Fruit fly (Drosophila melanogaster) whole organism, embryonic: ENCODE results near the gene Wnt6.

Experiments used
- B-H2 ChIP-seq: fragments of 200-800 bp; sonication (Bioruptor generic); optimal IDR thresholded peaks from 2 replicates; lab custom pipeline; 2018; ENCODE audit warnings: missing biosample characterization, mild to moderate bottlenecking, missing genetic modification characterization
- Bdp1 ChIP-seq: fragments of 200-800 bp; sonication (Bioruptor generic); optimal IDR thresholded peaks from 3 replicates; lab custom pipeline; 2016; ENCODE audit warnings: missing biosample characterization, missing genetic modification characterization
- C15 ChIP-seq: fragments of 200-800 bp; sonication (Bioruptor generic); IDR thresholded peaks from 3 replicates; pipeline ENCODE4 v1.3.6; 2022; ENCODE audit warnings: missing biosample characterization, missing genetic modification characterization
- CG11093 ChIP-seq: fragments of 200-800 bp; sonication (Bioruptor generic); IDR thresholded peaks from 3 replicates; pipeline ENCODE4 v1.3.6; 2022; ENCODE audit warnings: missing biosample characterization, missing genetic modification characterization
- CG11723 ChIP-seq: fragments of 200-800 bp; sonication (Bioruptor generic); optimal IDR thresholded peaks from 2 replicates; lab custom pipeline; 2017; ENCODE audit warnings: missing biosample characterization, mild to moderate bottlenecking, missing genetic modification characterization
- CG12769 ChIP-seq: fragments of 200-800 bp; sonication (Bioruptor generic); optimal IDR thresholded peaks from 2 replicates; lab custom pipeline; 2019; ENCODE audit warnings: missing biosample characterization, mild to moderate bottlenecking, missing genetic modification characterization, moderate library complexity
- CG13624 ChIP-seq: fragments of 200-800 bp; sonication (Bioruptor generic); optimal IDR thresholded peaks from 2 replicates; lab custom pipeline; 2016; ENCODE audit warnings: missing biosample characterization, missing genetic modification characterization
- CG14014 ChIP-seq: fragments of 200-800 bp; sonication (Bioruptor generic); IDR thresholded peaks from 2 replicates; pipeline ENCODE4 v1.3.6; 2022; ENCODE audit warnings: missing biosample characterization, missing genetic modification characterization
- CG14965 ChIP-seq: fragments of 200-800 bp; sonication (Bioruptor generic); optimal IDR thresholded peaks from 2 replicates; lab custom pipeline; 2016; ENCODE audit warnings: missing biosample characterization, missing genetic modification characterization, borderline replicate concordance
- CG15269 ChIP-seq: fragments of 200-800 bp; sonication (Bioruptor generic); optimal IDR thresholded peaks from 2 replicates; lab custom pipeline; 2018; ENCODE audit warnings: missing biosample characterization, mild to moderate bottlenecking, missing genetic modification characterization, moderate library complexity
- CG15601 ChIP-seq: fragments of 200-800 bp; sonication (Bioruptor generic); optimal IDR thresholded peaks from 3 replicates; lab custom pipeline; 2019; ENCODE audit warnings: missing biosample characterization, mild to moderate bottlenecking, missing genetic modification characterization, moderate library complexity
- CG15696 ChIP-seq: fragments of 200-800 bp; sonication (Bioruptor generic); optimal IDR thresholded peaks from 2 replicates; lab custom pipeline; 2019; ENCODE audit warnings: missing biosample characterization, mild to moderate bottlenecking, missing genetic modification characterization, moderate library complexity
- CG1602 ChIP-seq: fragments of 200-800 bp; sonication (Bioruptor generic); optimal IDR thresholded peaks from 3 replicates; lab custom pipeline; 2016; ENCODE audit warnings: missing biosample characterization, missing genetic modification characterization
- CG17385 ChIP-seq: fragments of 200-800 bp; sonication (Bioruptor generic); optimal IDR thresholded peaks from 3 replicates; lab custom pipeline; 2018; ENCODE audit warnings: missing biosample characterization, mild to moderate bottlenecking, missing genetic modification characterization
- CG3407 ChIP-seq: fragments of 200-800 bp; sonication (Bioruptor generic); optimal IDR thresholded peaks from 2 replicates; lab custom pipeline; 2018; ENCODE audit warnings: missing biosample characterization, mild to moderate bottlenecking, missing genetic modification characterization
- CG4282 ChIP-seq: fragments of 200-800 bp; sonication (Bioruptor generic); optimal IDR thresholded peaks from 2 replicates; lab custom pipeline; 2016; ENCODE audit warnings: missing biosample characterization, missing genetic modification characterization
- CG4730 ChIP-seq: fragments of 200-800 bp; sonication (Bioruptor generic); IDR thresholded peaks from 2 replicates; pipeline ENCODE4 v1.3.6; 2022; ENCODE audit warnings: missing biosample characterization, missing genetic modification characterization
- CG7987 ChIP-seq: fragments of 200-800 bp; sonication (Bioruptor generic); optimal IDR thresholded peaks from 2 replicates; lab custom pipeline; 2018; ENCODE audit warnings: missing biosample characterization, mild to moderate bottlenecking, missing genetic modification characterization, moderate library complexity
- CG8478 ChIP-seq: fragments of >200 bp; optimal IDR thresholded peaks from 2 replicates; lab custom pipeline; 2018
- CG8944 ChIP-seq: fragments of 200-800 bp; sonication (Bioruptor generic); optimal IDR thresholded peaks from 3 replicates; lab custom pipeline; 2016; ENCODE audit warnings: missing biosample characterization, missing genetic modification characterization
- Dbx ChIP-seq: fragments of 200-800 bp; sonication (Bioruptor generic); IDR thresholded peaks from 3 replicates; pipeline ENCODE4 v1.3.6; 2022; ENCODE audit warnings: missing biosample characterization, missing genetic modification characterization
- Dek ChIP-seq: fragments of 200-800 bp; sonication (Bioruptor generic); optimal IDR thresholded peaks from 3 replicates; lab custom pipeline; 2019; ENCODE audit warnings: missing biosample characterization, mild to moderate bottlenecking, missing genetic modification characterization, moderate library complexity
- Doc2 ChIP-seq: fragments of 200-800 bp; sonication (Bioruptor generic); IDR thresholded peaks from 2 replicates; pipeline ENCODE4 v1.3.6; 2022; ENCODE audit warnings: missing biosample characterization, missing genetic modification characterization
- Dp ChIP-seq: fragments of 200-800 bp; sonication (Bioruptor generic); optimal IDR thresholded peaks from 2 replicates; lab custom pipeline; 2018; ENCODE audit warnings: missing biosample characterization, mild to moderate bottlenecking, missing genetic modification characterization, moderate library complexity
- ERR ChIP-seq: fragments of 200-800 bp; sonication (Bioruptor generic); optimal IDR thresholded peaks from 2 replicates; lab custom pipeline; 2016; ENCODE audit warnings: missing biosample characterization, missing genetic modification characterization
- Elba2 ChIP-seq: fragments of 200-800 bp; sonication (Bioruptor generic); optimal IDR thresholded peaks from 3 replicates; lab custom pipeline; 2016; ENCODE audit warnings: missing biosample characterization, missing genetic modification characterization
- Hr3 ChIP-seq: fragments of 200-800 bp; sonication (Bioruptor generic); optimal IDR thresholded peaks from 3 replicates; lab custom pipeline; 2016; ENCODE audit warnings: missing biosample characterization, missing genetic modification characterization
- Hr78 ChIP-seq, 2 experiments: fragments of 200-800 bp in 1 of 2; fragments of >200 bp in 1 of 2; sonication (Bioruptor generic) in 1 of 2; optimal IDR thresholded peaks; 2 replicates each; lab custom pipeline; 2017 to 2019; ENCODE audit warnings: missing biosample characterization in 2 of 2, missing genetic modification characterization in 2 of 2, mild to moderate bottlenecking in 1 of 2, moderate library complexity in 1 of 2
- Hsf ChIP-seq: fragments of 200-800 bp; sonication (Bioruptor generic); optimal IDR thresholded peaks from 3 replicates; lab custom pipeline; 2016; ENCODE audit warnings: missing biosample characterization, missing genetic modification characterization
- NK7.1 ChIP-seq: fragments of 200-800 bp; sonication (Bioruptor generic); optimal IDR thresholded peaks from 3 replicates; lab custom pipeline; 2016; ENCODE audit warnings: missing biosample characterization, missing genetic modification characterization
- Nf-YA ChIP-seq: fragments of 200-800 bp; sonication (Bioruptor generic); IDR thresholded peaks from 2 replicates; pipeline ENCODE4 v1.3.6; 2022; ENCODE audit warnings: missing biosample characterization, missing genetic modification characterization
- Ravus ChIP-seq: fragments of 200-800 bp; sonication (Bioruptor generic); IDR thresholded peaks from 2 replicates; pipeline ENCODE4 v1.3.6; 2022; ENCODE audit warnings: missing biosample characterization, missing genetic modification characterization
- Side ChIP-seq: fragments of 200-800 bp; sonication (Bioruptor generic); optimal IDR thresholded peaks from 2 replicates; lab custom pipeline; 2016; ENCODE audit warnings: missing biosample characterization, missing genetic modification characterization
- Sox102F ChIP-seq: fragments of 200-800 bp; sonication (Bioruptor generic); optimal IDR thresholded peaks from 2 replicates; lab custom pipeline; 2018; ENCODE audit warnings: missing biosample characterization, mild to moderate bottlenecking, missing genetic modification characterization, moderate library complexity
- Trl ChIP-seq, 3 experiments: fragments of >200 bp in 2 of 3; fragments of 200-800 bp in 1 of 3; sonication (Bioruptor generic) in 1 of 3; optimal IDR thresholded peaks; 2 replicates in 1 of 3; 3 replicates in 2 of 3; lab custom pipeline; 2016 to 2017; ENCODE audit warnings: missing biosample characterization in 1 of 3, missing genetic modification characterization in 1 of 3
- amos ChIP-seq: fragments of 200-800 bp; sonication (Bioruptor generic); IDR thresholded peaks from 2 replicates; pipeline ENCODE4 v1.3.6; 2022; ENCODE audit warnings: missing biosample characterization, missing genetic modification characterization; ENCODE audit not compliant: partially characterized antibody
- ara ChIP-seq: fragments of 200-800 bp; sonication (Bioruptor generic); IDR thresholded peaks from 2 replicates; pipeline ENCODE4 v1.3.6; 2022; ENCODE audit warnings: missing biosample characterization, missing genetic modification characterization
- chinmo ChIP-seq: fragments of 200-800 bp; sonication (Bioruptor generic); IDR thresholded peaks from 4 replicates; pipeline ENCODE4 v1.3.6; 2022; ENCODE audit warnings: missing biosample characterization, missing genetic modification characterization; ENCODE audit not compliant: partially characterized antibody
- ci ChIP-seq: fragments of 200-800 bp; sonication (Bioruptor generic); IDR thresholded peaks from 3 replicates; pipeline ENCODE4 v1.3.6; 2022; ENCODE audit warnings: missing biosample characterization, missing genetic modification characterization
- dmrt11E ChIP-seq: fragments of 200-800 bp; sonication (Bioruptor generic); optimal IDR thresholded peaks from 3 replicates; lab custom pipeline; 2018; ENCODE audit warnings: missing biosample characterization, mild to moderate bottlenecking, missing genetic modification characterization, moderate library complexity
- hkb ChIP-seq, 2 experiments: fragments of 200-800 bp in 1 of 2; fragments of >200 bp in 1 of 2; sonication (Bioruptor generic) in 1 of 2; IDR thresholded peaks in 1 of 2; optimal IDR thresholded peaks in 1 of 2; 2 replicates each; pipeline versions ENCODE4 v1.3.6 to Lab custom; 2017 to 2022; ENCODE audit warnings: missing biosample characterization in 1 of 2, missing genetic modification characterization in 1 of 2
- lilli ChIP-seq: fragments of 200-800 bp; sonication (Bioruptor generic); optimal IDR thresholded peaks from 3 replicates; lab custom pipeline; 2016; ENCODE audit warnings: missing biosample characterization, missing genetic modification characterization
- maf-S ChIP-seq: fragments of 200-800 bp; sonication (Bioruptor generic); optimal IDR thresholded peaks from 2 replicates; lab custom pipeline; 2016; ENCODE audit warnings: missing biosample characterization, missing genetic modification characterization
- rib ChIP-seq: fragments of 200-800 bp; sonication (Bioruptor generic); IDR thresholded peaks from 2 replicates; pipeline ENCODE4 v1.3.6; 2022; ENCODE audit warnings: missing biosample characterization, missing genetic modification characterization
- run ChIP-seq: fragments of 200-800 bp; sonication (Bioruptor generic); optimal IDR thresholded peaks from 3 replicates; lab custom pipeline; 2018; ENCODE audit warnings: missing biosample characterization, mild to moderate bottlenecking, missing genetic modification characterization
- sc ChIP-seq, 3 experiments: fragments of >200 bp in 2 of 3; fragments of 200-800 bp in 1 of 3; sonication (Bioruptor generic) in 1 of 3; optimal IDR thresholded peaks; 2 replicates in 2 of 3; 3 replicates in 1 of 3; lab custom pipeline; 2017; ENCODE audit warnings: mild to moderate bottlenecking in 1 of 3, missing biosample characterization in 1 of 3, missing genetic modification characterization in 1 of 3, missing genetic modification reagents in 1 of 3
- so ChIP-seq: fragments of 200-800 bp; sonication (Bioruptor generic); IDR thresholded peaks from 3 replicates; pipeline ENCODE4 v1.3.6; 2022; ENCODE audit warnings: missing biosample characterization, missing genetic modification characterization
- tin ChIP-seq: fragments of 200-800 bp; sonication (Bioruptor generic); optimal IDR thresholded peaks from 3 replicates; lab custom pipeline; 2016; ENCODE audit warnings: missing biosample characterization, missing genetic modification characterization
- tio ChIP-seq: fragments of 200-800 bp; sonication (Bioruptor generic); optimal IDR thresholded peaks from 2 replicates; lab custom pipeline; 2017; ENCODE audit warnings: missing biosample characterization, missing genetic modification characterization, inconsistent platforms

Wnt6 gene

dm6 chr2L:7339392-7340014 lies 6.0 kb downstream of the Wnt6 start (continued):
- TF ChIP-seq hkb (optimal IDR thresholded peaks at IDR 0.05; lab: Kevin White, UChicago), result no peak
- TF ChIP-seq hkb (GFP tag; IDR thresholded peaks at IDR 0.05; lab: Robert Waterston, UW), result no peak; the same call in 1 of the 2 replicates
- no peak for TF ChIP-seq CG11723 (GFP tag; lab: Kevin White, UChicago)
- TF ChIP-seq Bdp1 (GFP tag; lab: Kevin White, UChicago), result no peak
- TF ChIP-seq B-H2 (GFP tag; lab: Kevin White, UChicago), result no peak
- peak; percentile 1 for TF ChIP-seq CG14965 (GFP tag; lab: Kevin White, UChicago)
- TF ChIP-seq dmrt11E (tag; lab: Kevin White, UChicago), result peak; percentile 67
- TF ChIP-seq Dek (tag; lab: Kevin White, UChicago), result no peak
- TF ChIP-seq CG3407, result peak; percentile 2
- peak; percentile 22 for TF ChIP-seq CG15601 (tag; lab: Kevin White, UChicago)
- no peak for TF ChIP-seq lilli
- no peak for TF ChIP-seq Side (GFP tag; lab: Kevin White, UChicago)
- no peak for TF ChIP-seq C15 (GFP tag; lab: Robert Waterston, UW)
- TF ChIP-seq CG7987, result peak; percentile 33
- no peak for TF ChIP-seq CG8478 (lab: Kevin White, UChicago)
- TF ChIP-seq CG15269 (tag; lab: Kevin White, UChicago), result no peak
- TF ChIP-seq Dp (GFP tag; lab: Kevin White, UChicago), result no peak
- no peak for TF ChIP-seq Nf-YA (GFP tag; lab: Robert Waterston, UW)
- peak; percentile 25 for TF ChIP-seq CG8944 (GFP tag; lab: Kevin White, UChicago)
- TF ChIP-seq tio (GFP tag; lab: Kevin White, UChicago), result peak; percentile 34
- TF ChIP-seq CG4730 (GFP tag; lab: Robert Waterston, UW), result no peak
- no peak for TF ChIP-seq Doc2 (GFP tag; lab: Robert Waterston, UW)
- TF ChIP-seq sc (optimal IDR thresholded peaks at IDR 0.05; lab: Kevin White, UChicago), result no peak
- TF ChIP-seq sc (GFP tag; optimal IDR thresholded peaks at IDR 0.05; lab: Kevin White, UChicago), result no peak
- peak; percentile 81 for TF ChIP-seq CG15696 (tag; lab: Kevin White, UChicago)
- no peak for TF ChIP-seq CG13624 (GFP tag; lab: Kevin White, UChicago)
- no peak for TF ChIP-seq amos
- no peak for TF ChIP-seq rib (GFP tag; lab: Robert Waterston, UW)
- TF ChIP-seq Hr78 (GFP tag; optimal IDR thresholded peaks at IDR 0.05; lab: Kevin White, UChicago), result no peak
- no peak for TF ChIP-seq CG12769 (tag; lab: Kevin White, UChicago)
- TF ChIP-seq ERR (GFP tag; lab: Kevin White, UChicago), result no peak
- peak; percentile 64 for TF ChIP-seq ara (GFP tag; lab: Robert Waterston, UW)
- peak; percentile 14; the same call in 1 of the 2 replicates for TF ChIP-seq CG14014 (GFP tag; lab: Robert Waterston, UW)
- TF ChIP-seq CG17385 (GFP tag; lab: Kevin White, UChicago), result no peak
- peak; percentile 65 for TF ChIP-seq ci (GFP tag; lab: Robert Waterston, UW)
- TF ChIP-seq Hsf (GFP tag; lab: Kevin White, UChicago), result no peak
- TF ChIP-seq chinmo (GFP tag; lab: Robert Waterston, UW), result no peak
- peak; percentile 24 for TF ChIP-seq CG1602 (GFP tag; lab: Kevin White, UChicago)
- TF ChIP-seq so, result peak; percentile 47; the same call in 1 of the 3 replicates
- TF ChIP-seq run, result no peak
- TF ChIP-seq CG4282 (GFP tag; lab: Kevin White, UChicago), result no peak
- TF ChIP-seq CG11093 (GFP tag; lab: Robert Waterston, UW), result no peak
- no peak for TF ChIP-seq Sox102F (GFP tag; lab: Kevin White, UChicago)
- TF ChIP-seq Ravus (GFP tag; lab: Robert Waterston, UW), result no peak
- no peak for TF ChIP-seq tin (GFP tag; lab: Kevin White, UChicago)
- TF ChIP-seq Dbx, result no peak
- no peak for TF ChIP-seq Trl (optimal IDR thresholded peaks at IDR 0.05; lab: Kevin White, UChicago)
- TF ChIP-seq Trl (GFP tag; optimal IDR thresholded peaks at IDR 0.05; lab: Kevin White, UChicago), result peak; percentile 48
- no peak for TF ChIP-seq NK7.1 (GFP tag; lab: Kevin White, UChicago)
- TF ChIP-seq maf-S (GFP tag; lab: Kevin White, UChicago), result peak; percentile 2
- TF ChIP-seq Hr3 (GFP tag; lab: Kevin White, UChicago), result no peak
- no peak for TF ChIP-seq Elba2 (GFP tag; lab: Kevin White, UChicago)
